Fruit fly (Drosophila melanogaster) whole organism, embryonic: ENCODE measurements around the gene RpS28b.
A peak's percentile ranks its signal among the peaks of the same experiment; 100 is the strongest.

Source experiments
- Bgb ChIP-seq: fragments of 200-800 bp; sonication (Bioruptor generic); IDR thresholded peaks from 2 replicates; pipeline ENCODE4 v1.3.6; 2022; ENCODE audit warnings: missing biosample characterization, missing genetic modification characterization; ENCODE audit not compliant: partially characterized antibody
- CG10209 ChIP-seq: fragments of 200-800 bp; sonication (Bioruptor generic); optimal IDR thresholded peaks from 3 replicates; lab custom pipeline; 2017; ENCODE audit warnings: missing biosample characterization, mild to moderate bottlenecking, missing genetic modification characterization, missing genetic modification reagents
- CG12391 ChIP-seq: fragments of 200-800 bp; sonication (Bioruptor generic); optimal IDR thresholded peaks from 3 replicates; lab custom pipeline; 2018; ENCODE audit warnings: missing biosample characterization, mild to moderate bottlenecking, missing genetic modification characterization, moderate library complexity
- CG12769 ChIP-seq: fragments of 200-800 bp; sonication (Bioruptor generic); optimal IDR thresholded peaks from 2 replicates; lab custom pipeline; 2019; ENCODE audit warnings: missing biosample characterization, mild to moderate bottlenecking, missing genetic modification characterization, moderate library complexity
- CG13296 ChIP-seq: fragments of 200-800 bp; sonication (Bioruptor generic); optimal IDR thresholded peaks from 3 replicates; lab custom pipeline; 2018; ENCODE audit warnings: missing biosample characterization, mild to moderate bottlenecking, missing genetic modification characterization
- CG15269 ChIP-seq: fragments of 200-800 bp; sonication (Bioruptor generic); optimal IDR thresholded peaks from 2 replicates; lab custom pipeline; 2018; ENCODE audit warnings: missing biosample characterization, mild to moderate bottlenecking, missing genetic modification characterization, moderate library complexity
- CG1647 ChIP-seq: fragments of 200-800 bp; sonication (Bioruptor generic); optimal IDR thresholded peaks from 3 replicates; lab custom pipeline; 2016; ENCODE audit warnings: missing biosample characterization, missing genetic modification characterization
- CG17359 ChIP-seq: fragments of 200-800 bp; sonication (Bioruptor generic); optimal IDR thresholded peaks from 3 replicates; lab custom pipeline; 2018; ENCODE audit warnings: missing biosample characterization, mild to moderate bottlenecking, missing genetic modification characterization, moderate library complexity
- CG17829 ChIP-seq: fragments of 200-800 bp; optimal IDR thresholded peaks from 2 replicates; lab custom pipeline; 2019; ENCODE audit warnings: missing biosample characterization, mild to moderate bottlenecking, missing genetic modification characterization, moderate library complexity
- CG18011 ChIP-seq: fragments of 200-800 bp; sonication (Bioruptor generic); optimal IDR thresholded peaks from 2 replicates; lab custom pipeline; 2017; ENCODE audit warnings: missing biosample characterization, missing genetic modification characterization, mild to moderate bottlenecking, moderate library complexity, missing genotype
- CG30431 ChIP-seq: fragments of 200-800 bp; sonication (Bioruptor generic); optimal IDR thresholded peaks from 2 replicates; lab custom pipeline; 2017; ENCODE audit warnings: missing biosample characterization, missing genetic modification characterization
- CG32532 ChIP-seq: fragments of 200-800 bp; sonication (Bioruptor generic); IDR thresholded peaks from 2 replicates; pipeline ENCODE4 v1.3.6; 2022; ENCODE audit warnings: missing biosample characterization, missing genetic modification characterization
- CG4328 ChIP-seq: fragments of 200-800 bp; sonication (Bioruptor generic); optimal IDR thresholded peaks from 3 replicates; lab custom pipeline; 2017; ENCODE audit warnings: missing biosample characterization, missing genetic modification reagents, missing genetic modification characterization
- CG6654 ChIP-seq: fragments of 200-800 bp; sonication (Bioruptor generic); optimal IDR thresholded peaks from 2 replicates; lab custom pipeline; 2017; ENCODE audit warnings: missing biosample characterization, mild to moderate bottlenecking, missing genetic modification characterization
- CG6689 ChIP-seq: fragments of 200-800 bp; sonication (Bioruptor generic); IDR thresholded peaks from 2 replicates; pipeline ENCODE4 v1.3.6; 2022; ENCODE audit warnings: missing biosample characterization, missing genetic modification characterization
- CG6813 ChIP-seq: fragments of 200-800 bp; sonication (Bioruptor generic); optimal IDR thresholded peaks from 2 replicates; lab custom pipeline; 2017; ENCODE audit warnings: missing biosample characterization, missing genetic modification characterization, mild to moderate bottlenecking, moderate library complexity, missing genetic modification reagents
- CG8924 ChIP-seq: fragments of 200-800 bp; optimal IDR thresholded peaks from 3 replicates; lab custom pipeline; 2019; ENCODE audit warnings: missing biosample characterization, mild to moderate bottlenecking, missing genetic modification characterization, moderate library complexity
- CG9876 ChIP-seq: fragments of 200-800 bp; sonication (Bioruptor generic); optimal IDR thresholded peaks from 2 replicates; lab custom pipeline; 2016; ENCODE audit warnings: missing biosample characterization, missing genetic modification characterization
- CHES-1-like ChIP-seq: fragments of 200-800 bp; sonication (Bioruptor generic); optimal IDR thresholded peaks from 2 replicates; lab custom pipeline; 2016; ENCODE audit warnings: missing biosample characterization, missing genetic modification characterization
- Camta ChIP-seq: fragments of 200-800 bp; sonication (Bioruptor generic); optimal IDR thresholded peaks from 2 replicates; lab custom pipeline; 2016; ENCODE audit warnings: missing biosample characterization, missing genetic modification characterization
- Chrac-16 ChIP-seq: fragments of 200-800 bp; sonication (Bioruptor generic); optimal IDR thresholded peaks from 3 replicates; lab custom pipeline; 2016; ENCODE audit warnings: missing biosample characterization, missing genetic modification characterization
- Dad ChIP-seq: fragments of 200-800 bp; sonication (Bioruptor generic); optimal IDR thresholded peaks from 3 replicates; lab custom pipeline; 2016; ENCODE audit warnings: missing biosample characterization, missing genetic modification characterization
- Doc2 ChIP-seq: fragments of 200-800 bp; sonication (Bioruptor generic); IDR thresholded peaks from 2 replicates; pipeline ENCODE4 v1.3.6; 2022; ENCODE audit warnings: missing biosample characterization, missing genetic modification characterization
- E2f2 ChIP-seq: fragments of 200-800 bp; sonication (Bioruptor generic); IDR thresholded peaks from 2 replicates; pipeline ENCODE4 v1.3.6; 2022; ENCODE audit warnings: missing biosample characterization, missing genetic modification characterization
- Gug ChIP-seq: fragments of 200-800 bp; sonication (Bioruptor generic); IDR thresholded peaks from 4 replicates; pipeline ENCODE4 v1.3.6; 2022; ENCODE audit warnings: missing biosample characterization, missing genetic modification characterization
- HHEX ChIP-seq: fragments of 200-800 bp; sonication (Bioruptor generic); optimal IDR thresholded peaks from 3 replicates; lab custom pipeline; 2017; ENCODE audit warnings: missing biosample characterization, mild to moderate bottlenecking, missing genetic modification characterization, missing genetic modification reagents
- Hr51 ChIP-seq, 2 experiments: fragments of 200-800 bp; sonication (Bioruptor generic); optimal IDR thresholded peaks; 2 replicates in 1 of 2; 3 replicates in 1 of 2; lab custom pipeline; 2016 to 2018; ENCODE audit warnings: missing biosample characterization in 2 of 2, missing genetic modification characterization in 2 of 2, mild to moderate bottlenecking in 1 of 2, moderate library complexity in 1 of 2
- Hsf ChIP-seq: fragments of 200-800 bp; sonication (Bioruptor generic); optimal IDR thresholded peaks from 3 replicates; lab custom pipeline; 2016; ENCODE audit warnings: missing biosample characterization, missing genetic modification characterization
- MESR4 ChIP-seq: fragments of 200-800 bp; sonication (Bioruptor generic); optimal IDR thresholded peaks from 2 replicates; lab custom pipeline; 2018; ENCODE audit warnings: missing biosample characterization, mild to moderate bottlenecking, missing genetic modification characterization, moderate library complexity
- Pdp1 ChIP-seq, 2 experiments: fragments of 200-800 bp; sonication (Bioruptor generic); optimal IDR thresholded peaks; 3 replicates each; lab custom pipeline; 2016; ENCODE audit warnings: missing biosample characterization in 2 of 2, missing genetic modification characterization in 2 of 2, mild to moderate bottlenecking in 1 of 2, moderate library complexity in 1 of 2
- Ravus ChIP-seq: fragments of 200-800 bp; sonication (Bioruptor generic); IDR thresholded peaks from 2 replicates; pipeline ENCODE4 v1.3.6; 2022; ENCODE audit warnings: missing biosample characterization, missing genetic modification characterization
- ase ChIP-seq: fragments of 200-800 bp; sonication (Bioruptor generic); IDR thresholded peaks from 3 replicates; pipeline ENCODE4 v1.3.6; 2022; ENCODE audit warnings: missing biosample characterization, missing genetic modification characterization
- ash1 ChIP-seq: fragments of 200-800 bp; sonication (Bioruptor generic); optimal IDR thresholded peaks from 2 replicates; lab custom pipeline; 2018; ENCODE audit warnings: missing biosample characterization, mild to moderate bottlenecking, missing genetic modification characterization
- ato ChIP-seq: fragments of 200-800 bp; sonication (Bioruptor generic); IDR thresholded peaks from 2 replicates; pipeline ENCODE4 v1.3.6; 2022; ENCODE audit warnings: missing biosample characterization, missing genetic modification characterization; ENCODE audit not compliant: partially characterized antibody
- crc ChIP-seq: fragments of 200-800 bp; sonication (Bioruptor generic); optimal IDR thresholded peaks from 2 replicates; lab custom pipeline; 2016; ENCODE audit warnings: missing biosample characterization, missing genetic modification characterization
- hb ChIP-seq: fragments of 200-800 bp; sonication (Bioruptor generic); IDR thresholded peaks from 3 replicates; pipeline ENCODE4 v1.3.6; 2022; ENCODE audit warnings: missing biosample characterization, missing genetic modification characterization; ENCODE audit not compliant: partially characterized antibody
- ken ChIP-seq: fragments of 200-800 bp; sonication (Bioruptor generic); IDR thresholded peaks from 3 replicates; pipeline ENCODE4 v1.3.6; 2022; ENCODE audit warnings: missing biosample characterization, missing genetic modification characterization
- lab ChIP-seq: fragments of 200-800 bp; sonication (Bioruptor generic); optimal IDR thresholded peaks from 3 replicates; lab custom pipeline; 2017; ENCODE audit warnings: missing biosample characterization, missing genetic modification characterization, mild to moderate bottlenecking, moderate library complexity, missing genetic modification reagents
- lbe ChIP-seq: fragments of 200-800 bp; sonication (Bioruptor generic); optimal IDR thresholded peaks from 2 replicates; lab custom pipeline; 2016; ENCODE audit warnings: missing biosample characterization, mild to moderate bottlenecking, missing genetic modification characterization
- lov ChIP-seq, 2 experiments: fragments of 200-800 bp in 1 of 2; fragments of >200 bp in 1 of 2; sonication (Bioruptor generic) in 1 of 2; IDR thresholded peaks in 1 of 2; optimal IDR thresholded peaks in 1 of 2; 2 replicates in 1 of 2; 3 replicates in 1 of 2; pipeline versions ENCODE4 v1.3.6 to Lab custom; 2017 to 2022; ENCODE audit warnings: missing biosample characterization in 1 of 2, missing genetic modification characterization in 1 of 2
- nerfin-1 ChIP-seq: fragments of 200-800 bp; sonication (Bioruptor generic); optimal IDR thresholded peaks from 3 replicates; lab custom pipeline; 2019; ENCODE audit warnings: missing biosample characterization, mild to moderate bottlenecking, missing genetic modification characterization, moderate library complexity
- sens-2 ChIP-seq: fragments of 200-800 bp; sonication (Bioruptor generic); IDR thresholded peaks from 2 replicates; pipeline ENCODE4 v1.3.6; 2022; ENCODE audit warnings: missing biosample characterization, missing genetic modification characterization
- sob ChIP-seq: fragments of 200-800 bp; sonication (Bioruptor generic); IDR thresholded peaks from 2 replicates; pipeline ENCODE4 v1.3.6; 2022; ENCODE audit warnings: missing biosample characterization, missing genetic modification characterization
- stc ChIP-seq: fragments of 200-800 bp; sonication (Bioruptor generic); IDR thresholded peaks from 2 replicates; pipeline ENCODE4 v1.3.6; 2022; ENCODE audit warnings: missing biosample characterization, missing genetic modification characterization
- tll ChIP-seq, 2 experiments: fragments of 200-800 bp in 1 of 2; fragments of >200 bp in 1 of 2; sonication (Bioruptor generic) in 1 of 2; optimal IDR thresholded peaks; 2 replicates each; lab custom pipeline; 2017 to 2019; ENCODE audit warnings: missing biosample characterization in 2 of 2, missing genetic modification characterization in 2 of 2, mild to moderate bottlenecking in 1 of 2, moderate library complexity in 1 of 2
- vnd ChIP-seq: fragments of 200-800 bp; sonication (Bioruptor generic); IDR thresholded peaks from 3 replicates; pipeline ENCODE4 v1.3.6; 2022; ENCODE audit warnings: missing biosample characterization, missing genetic modification characterization; ENCODE audit not compliant: partially characterized antibody
- wek ChIP-seq: fragments of 200-800 bp; sonication (Bioruptor generic); optimal IDR thresholded peaks from 3 replicates; lab custom pipeline; 2018; ENCODE audit warnings: missing biosample characterization, mild to moderate bottlenecking, missing genetic modification characterization, moderate library complexity

Gene RpS28b

dm6 chrX:9583440-9584103, 29.1 kb downstream of the RpS28b start (continued):
- TF ChIP-seq CG6813 (GFP tag; lab: Kevin White, UChicago) (peak; percentile 95), lov (optimal IDR thresholded peaks at IDR 0.05; lab: Kevin White, UChicago) (no peak), lov (GFP tag; IDR thresholded peaks at IDR 0.05; lab: Robert Waterston, UW) (peak; percentile 82; the same call in 2 of the 3 replicates), Chrac-16 (GFP tag; lab: Kevin White, UChicago) (peak; percentile 90), nerfin-1 (tag; lab: Kevin White, UChicago) (peak; percentile 91), sob (peak; percentile 94), E2f2 (peak; percentile 75), CG12391 (tag; lab: Kevin White, UChicago) (peak; percentile 96), vnd (GFP tag; lab: Robert Waterston, UW) (no peak), CG17359 (tag; lab: Kevin White, UChicago) (peak; percentile 96), CG15269 (tag; lab: Kevin White, UChicago) (peak; percentile 97), CG4328 (peak; percentile 96), Ravus (GFP tag; lab: Robert Waterston, UW) (peak; percentile 57), Gug (GFP tag; lab: Robert Waterston, UW) (peak; percentile 89), ase (peak; percentile 87), CG8924 (tag; lab: Kevin White, UChicago) (peak; percentile 97), ash1 (GFP tag; lab: Kevin White, UChicago) (peak; percentile 21), CG6689 (GFP tag; lab: Robert Waterston, UW) (peak; percentile 96), lbe (peak; percentile 59), wek (GFP tag; lab: Kevin White, UChicago) (peak; percentile 72), ato (GFP tag; lab: Robert Waterston, UW) (no peak), CG6654 (GFP tag; lab: Kevin White, UChicago) (peak; percentile 83), tll (GFP tag; optimal IDR thresholded peaks at IDR 0.05; lab: Kevin White, UChicago) (no peak), CG9876 (GFP tag; lab: Kevin White, UChicago) (no peak), lab (GFP tag; lab: Kevin White, UChicago) (peak; percentile 98), stc (GFP tag; lab: Robert Waterston, UW) (peak; percentile 93), CG18011 (peak; percentile 81), hb (no peak), Camta (peak; percentile 59), CG1647 (GFP tag; lab: Kevin White, UChicago) (peak; percentile 31), Bgb (no peak), CG17829 (tag; lab: Kevin White, UChicago) (peak; percentile 94), CG13296 (GFP tag; lab: Kevin White, UChicago) (peak; percentile 96), HHEX (GFP tag; lab: Kevin White, UChicago) (peak; percentile 96), sens-2 (GFP tag; lab: Robert Waterston, UW) (peak; percentile 75), CHES-1-like (peak; percentile 36), Pdp1 (GFP tag; optimal IDR thresholded peaks at IDR 0.05; lab: Kevin White, UChicago) (peak; percentile 78 to 97), Dad (GFP tag; lab: Kevin White, UChicago) (peak; percentile 46), ken (GFP tag; lab: Robert Waterston, UW) (peak; percentile 81), CG10209 (GFP tag; lab: Kevin White, UChicago) (peak; percentile 95), CG30431 (GFP tag; lab: Kevin White, UChicago) (peak; percentile 85), Hsf (peak; percentile 86), Doc2 (peak; percentile 59; the same call in 1 of the 2 replicates), CG12769 (tag; lab: Kevin White, UChicago) (peak; percentile 91), CG32532 (peak; percentile 96), Hr51 (GFP tag; optimal IDR thresholded peaks at IDR 0.05; lab: Kevin White, UChicago) (peak; percentile 44 to 96), crc (GFP tag; lab: Kevin White, UChicago) (peak; percentile 54), MESR4 (GFP tag; lab: Kevin White, UChicago) (peak; percentile 31)
